Fruit fly (Drosophila melanogaster) whole organism, pupa: ENCODE measurements around the gene CG15014.

Experiments
- CG12605 ChIP-seq: fragments of 200-800 bp; sonication (Bioruptor generic); IDR thresholded peaks from 2 replicates; pipeline ENCODE4 v1.3.6; 2022; ENCODE audit warnings: missing biosample characterization, missing genetic modification characterization
- CG17806 ChIP-seq: fragments of 200-800 bp; sonication (Bioruptor generic); optimal IDR thresholded peaks from 2 replicates; lab custom pipeline; 2018; ENCODE audit warnings: missing biosample characterization, mild to moderate bottlenecking, missing genetic modification characterization, moderate library complexity
- CG4496 ChIP-seq: fragments of 200-800 bp; sonication (Bioruptor generic); IDR thresholded peaks from 3 replicates; pipeline ENCODE4 v1.3.6; 2022; ENCODE audit warnings: missing biosample characterization, missing genetic modification characterization
- CG8159 ChIP-seq: fragments of 200-800 bp; sonication (Bioruptor generic); optimal IDR thresholded peaks from 3 replicates; lab custom pipeline; 2018; ENCODE audit warnings: missing biosample characterization, mild to moderate bottlenecking, missing genetic modification characterization, moderate library complexity
- CG8301 ChIP-seq: fragments of 200-800 bp; sonication (Bioruptor generic); optimal IDR thresholded peaks from 2 replicates; lab custom pipeline; 2018; ENCODE audit warnings: missing biosample characterization, mild to moderate bottlenecking, missing genetic modification characterization
- EcR ChIP-seq: fragments of 200-800 bp; sonication (Bioruptor generic); optimal IDR thresholded peaks from 3 replicates; lab custom pipeline; 2019; ENCODE audit warnings: missing biosample characterization, missing genetic modification characterization, mild to moderate bottlenecking, moderate library complexity, missing genetic modification reagents
- Pif1A ChIP-seq: fragments of 200-800 bp; sonication (Bioruptor generic); optimal IDR thresholded peaks from 3 replicates; lab custom pipeline; 2016; ENCODE audit warnings: missing biosample characterization, missing genetic modification characterization
- Snoo ChIP-seq: fragments of 200-800 bp; sonication (Bioruptor generic); optimal IDR thresholded peaks from 3 replicates; lab custom pipeline; 2017; ENCODE audit warnings: missing biosample characterization, mild to moderate bottlenecking, missing genetic modification characterization, inconsistent platforms
- fd96Ca ChIP-seq: fragments of 200-800 bp; sonication (Bioruptor generic); IDR thresholded peaks from 3 replicates; pipeline ENCODE4 v1.3.6; 2022; ENCODE audit warnings: missing biosample characterization, missing genetic modification characterization

DNA sequence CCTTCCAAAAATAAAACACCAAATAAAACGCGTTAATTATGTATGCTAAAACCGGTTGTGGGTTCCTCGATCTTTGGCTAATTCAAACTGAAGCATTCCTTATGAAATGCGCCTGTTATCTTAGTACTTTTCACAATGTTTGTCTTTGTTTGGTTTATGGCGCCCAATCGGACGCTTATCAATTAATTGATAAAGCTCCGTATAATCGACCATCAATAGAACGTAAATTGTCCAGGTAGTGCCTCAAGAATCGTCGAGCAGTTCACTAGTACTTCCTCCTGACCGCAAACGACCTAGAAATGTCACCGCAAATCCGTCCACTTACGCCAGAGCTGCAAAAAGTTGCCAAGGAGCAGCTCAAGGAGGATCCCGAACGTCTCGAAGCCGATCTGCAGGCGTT lies 43.1 kb upstream of the CG15014 start, which contains the start of gene CG33514:
- TF ChIP-seq CG12605 (GFP tag; lab: Robert Waterston, UW) (no peak), Pif1A (no peak), CG8159 (tag; lab: Kevin White, UChicago) (no peak), CG4496 (GFP tag; lab: Robert Waterston, UW) (no peak), fd96Ca (GFP tag; lab: Robert Waterston, UW) (no peak), CG17806 (tag; lab: Kevin White, UChicago) (no peak), Snoo (tag; lab: Kevin White, UChicago) (no peak), EcR (no peak), CG8301 (tag; lab: Kevin White, UChicago) (no peak)
